Worm (Caenorhabditis elegans) whole organism, young adult: ENCODE measurements around the gene srx-73.

Experiments used
- F33H1.4 ChIP-seq: fragments of 200-800 bp; sonication (Bioruptor generic); IDR thresholded peaks from 2 replicates; pipeline ENCODE4 v1.3.6; 2022; ENCODE audit warnings: missing genetic modification reagents, missing genetic modification characterization, missing compliant biosample characterization
- F39B2.1 ChIP-seq: fragments of 200-800 bp; sonication (Bioruptor generic); IDR thresholded peaks from 2 replicates; pipeline ENCODE4 v1.3.6; 2022; ENCODE audit warnings: missing genetic modification reagents, missing genetic modification characterization, missing compliant biosample characterization
- Y53G8AR.9 ChIP-seq: fragments of 200-800 bp; sonication (Bioruptor generic); conservative IDR thresholded peaks from 2 replicates; pipeline ENCODE4 v1.3.6; 2022; ENCODE audit warnings: missing genetic modification reagents, missing genetic modification characterization, missing compliant biosample characterization
- atf-7 ChIP-seq: sonication (generic microtip); optimal IDR thresholded peaks from 2 replicates; lab custom pipeline; 2017; ENCODE audit warnings: mild to moderate bottlenecking, missing genetic modification characterization, missing compliant biosample characterization
- attf-3 ChIP-seq: fragments of 200-800 bp; sonication (Bioruptor generic); conservative IDR thresholded peaks from 2 replicates; pipeline ENCODE4 v1.3.6; 2022; ENCODE audit warnings: missing genetic modification reagents, missing genetic modification characterization, missing compliant biosample characterization
- egrh-3 ChIP-seq: fragments of 200-800 bp; sonication (Bioruptor generic); IDR thresholded peaks from 2 replicates; pipeline ENCODE4 v1.3.6; 2022; ENCODE audit warnings: missing genetic modification reagents, missing genetic modification characterization, missing compliant biosample characterization
- him-1 ChIP-seq: sonication (generic microtip); optimal IDR thresholded peaks from 2 replicates; lab custom pipeline; 2016; ENCODE audit warnings: missing genotype, missing genetic modification reagents, missing genetic modification characterization, missing compliant biosample characterization
- lsl-1 ChIP-seq: fragments of 200-800 bp; sonication (Bioruptor generic); optimal IDR thresholded peaks from 2 replicates; lab custom pipeline; 2018; ENCODE audit warnings: mild to moderate bottlenecking, missing genetic modification characterization, moderate library complexity, missing compliant biosample characterization
- nhr-120 ChIP-seq: fragments of 200-800 bp; sonication (Bioruptor generic); IDR thresholded peaks from 2 replicates; pipeline ENCODE4 v1.3.6; 2022; ENCODE audit warnings: missing genetic modification characterization, missing compliant biosample characterization
- snpc-4 ChIP-seq, 5 experiments: fragments of 150-350 bp in 1 of 5; sonication (generic microtip) in 4 of 5; optimal IDR thresholded peaks; 2 replicates each; lab custom pipeline; 2014 to 2018; ENCODE audit warnings: missing genetic modification characterization in 5 of 5, missing biosample characterization in 3 of 5, antibody characterized with exemption in 2 of 5, mild to moderate bottlenecking in 2 of 5, missing compliant biosample characterization in 2 of 5, missing genotype in 2 of 5, moderate library complexity in 2 of 5, missing genetic modification reagents in 1 of 5
- unc-62 ChIP-seq: fragments of 150-350 bp; optimal IDR thresholded peaks from 2 replicates; lab custom pipeline; 2014; ENCODE audit warnings: missing biosample characterization, missing genetic modification reagents, missing genetic modification characterization
- ztf-3 ChIP-seq: fragments of 200-800 bp; sonication (Bioruptor generic); optimal IDR thresholded peaks from 2 replicates; lab custom pipeline; 2018; ENCODE audit warnings: mild to moderate bottlenecking, missing genetic modification characterization, missing compliant biosample characterization

DNA sequence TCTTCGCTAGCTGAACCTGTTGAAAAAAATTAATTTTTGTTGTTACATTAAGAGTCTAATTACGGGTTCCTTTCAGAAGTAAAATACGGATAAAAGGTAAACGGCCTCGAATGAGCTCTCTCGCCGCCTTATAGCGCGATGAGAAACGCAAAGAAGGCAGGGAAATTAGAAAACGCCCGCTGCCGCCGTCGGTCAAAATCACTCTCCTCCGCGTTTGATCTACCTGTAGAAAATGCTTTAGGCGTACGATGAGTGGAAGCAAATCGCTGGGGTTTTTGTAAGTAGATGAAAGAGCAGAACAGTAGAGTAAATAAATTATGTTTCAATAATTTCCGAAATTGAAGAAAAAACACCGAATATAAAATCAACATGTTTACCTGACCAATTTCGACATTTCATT, 28.4 kb downstream of the srx-73 start:
- TF ChIP-seq unc-62 (GFP tag; lab: Kevin White, UChicago) = no peak
- no peak for TF ChIP-seq Y53G8AR.9 (GFP tag; lab: Robert Waterston, UW)
- TF ChIP-seq F39B2.1 (GFP tag; lab: Robert Waterston, UW) = no peak
- no peak for TF ChIP-seq snpc-4 (GFP tag; optimal IDR thresholded peaks at IDR 0.05; lab: Kevin White, UChicago)
- TF ChIP-seq snpc-4 (tag; optimal IDR thresholded peaks at IDR 0.05; lab: Kevin White, UChicago) = no peak
- TF ChIP-seq F33H1.4 (GFP tag; lab: Robert Waterston, UW) = 0 out of 2 replicates have a peak, but pooled peaks have one; percentile 12
- TF ChIP-seq attf-3 (GFP tag; lab: Robert Waterston, UW) = no peak
- TF ChIP-seq egrh-3 (GFP tag; lab: Robert Waterston, UW) = no peak
- no peak for TF ChIP-seq atf-7 (tag; lab: Kevin White, UChicago)
- no peak for TF ChIP-seq nhr-120
- no peak for TF ChIP-seq him-1 (tag; lab: Kevin White, UChicago)
- no peak for TF ChIP-seq ztf-3 (GFP tag; lab: Kevin White, UChicago)
- peak; percentile 36 for TF ChIP-seq lsl-1 (GFP tag; lab: Kevin White, UChicago)
